Worm (Caenorhabditis elegans): Measurements from ENCODE around the gene F40F8.1.

Gene F40F8.1

ce11 chrII:11127364-11127763 is at the start of gene F40F8.1:
Gene F40F8.1 (plus strand): TSS chrII:11127664.
- TF ChIP-seq Y55F3AM.14 (GFP tag; optimal IDR thresholded peaks at IDR 0.05) = no peak
- no peak for TF ChIP-seq alr-1 (tag; optimal IDR thresholded peaks at IDR 0.05)
- no peak for TF ChIP-seq sem-4 (tag; optimal IDR thresholded peaks at IDR 0.05)
- TF ChIP-seq ztf-11 (tag; optimal IDR thresholded peaks at IDR 0.05) = no peak

ce11 chrII:11086770-11087169 is 40.7 kb upstream of the F40F8.1 start:
- TF ChIP-seq nhr-129 (tag; optimal IDR thresholded peaks at IDR 0.05) (no peak), dmd-4 (tag; optimal IDR thresholded peaks at IDR 0.05) (no peak), fos-1 (tag; optimal IDR thresholded peaks at IDR 0.05) (no peak), sem-4 (tag; optimal IDR thresholded peaks at IDR 0.05) (no peak), ceh-82 (tag; optimal IDR thresholded peaks at IDR 0.05) (no peak), Y55F3AM.14 (GFP tag; optimal IDR thresholded peaks at IDR 0.05) (no peak), sma-9 (GFP tag; optimal IDR thresholded peaks at IDR 0.05) (no peak), sma-9 (tag; optimal IDR thresholded peaks at IDR 0.05) (no peak), F13H6.1 (tag; optimal IDR thresholded peaks at IDR 0.05) (no peak), mdl-1 (tag; optimal IDR thresholded peaks at IDR 0.05) (no peak), ztf-1 (GFP tag; conservative IDR thresholded peaks at IDR 0.05) (no peak), zag-1 (tag; optimal IDR thresholded peaks at IDR 0.05) (no peak), ztf-4 (tag; optimal IDR thresholded peaks at IDR 0.05) (no peak), elt-1 (tag; optimal IDR thresholded peaks at IDR 0.05) (no peak), aly-2 (tag; optimal IDR thresholded peaks at IDR 0.05) (no peak), egl-27 (tag; optimal IDR thresholded peaks at IDR 0.05) (no peak), ceh-16 (tag; optimal IDR thresholded peaks at IDR 0.05) (no peak), nhr-23 (tag; optimal IDR thresholded peaks at IDR 0.05) (no peak)

ce11 chrII:11088137-11088536 is 39.3 kb upstream of the F40F8.1 start:
- no peak for TF ChIP-seq peb-1 (tag; optimal IDR thresholded peaks at IDR 0.05)
- no peak for TF ChIP-seq sma-3 (GFP tag; optimal IDR thresholded peaks at IDR 0.05)

ce11 chrII:11089356-11089755 is 38.1 kb upstream of the F40F8.1 start, which contains the start of gene unc-53:
Gene unc-53 (minus strand): TSS chrII:11089456.
- TF ChIP-seq mdl-1 (tag; optimal IDR thresholded peaks at IDR 0.05) (no peak), nhr-23 (tag; optimal IDR thresholded peaks at IDR 0.05) (no peak), nhr-237 (tag; optimal IDR thresholded peaks at IDR 0.05) (no peak)

- TF ChIP-seq nhr-25 (tag; optimal IDR thresholded peaks at IDR 0.05) (no peak), elt-3 (tag; optimal IDR thresholded peaks at IDR 0.05) (no peak), sem-4 (tag; optimal IDR thresholded peaks at IDR 0.05) (no peak), snpc-4 (tag; optimal IDR thresholded peaks at IDR 0.05) (no peak), lin-13 (GFP tag; optimal IDR thresholded peaks at IDR 0.05) (no peak), nhr-10 (tag; optimal IDR thresholded peaks at IDR 0.05) (no peak), sma-9 (GFP tag; optimal IDR thresholded peaks at IDR 0.05) (no peak), sma-9 (tag; optimal IDR thresholded peaks at IDR 0.05) (no peak), R02D3.7 (tag; optimal IDR thresholded peaks at IDR 0.05) (no peak), nhr-11 (tag; optimal IDR thresholded peaks at IDR 0.05) (no peak), mdl-1 (tag; optimal IDR thresholded peaks at IDR 0.05) (no peak), ztf-4 (tag; optimal IDR thresholded peaks at IDR 0.05) (no peak), sma-3 (GFP tag; optimal IDR thresholded peaks at IDR 0.05) (no peak), egl-27 (tag; optimal IDR thresholded peaks at IDR 0.05) (no peak), gmeb-1 (tag; optimal IDR thresholded peaks at IDR 0.05) (no peak)
Measured at ce11 chrII:11091577-11091976, 35.9 kb upstream of the F40F8.1 start.

- TF ChIP-seq snpc-4 (tag; optimal IDR thresholded peaks at IDR 0.05) (no peak), zag-1 (tag; optimal IDR thresholded peaks at IDR 0.05) (no peak), nhr-129 (tag; optimal IDR thresholded peaks at IDR 0.05) (no peak), ceh-16 (tag; optimal IDR thresholded peaks at IDR 0.05) (no peak), nhr-237 (tag; optimal IDR thresholded peaks at IDR 0.05) (no peak), nhr-25 (tag; optimal IDR thresholded peaks at IDR 0.05) (no peak), elt-1 (tag; optimal IDR thresholded peaks at IDR 0.05) (no peak), mbf-1 (tag; optimal IDR thresholded peaks at IDR 0.05) (no peak), ztf-4 (tag; optimal IDR thresholded peaks at IDR 0.05) (no peak), nhr-6 (tag; optimal IDR thresholded peaks at IDR 0.05) (no peak), mab-5 (tag; optimal IDR thresholded peaks at IDR 0.05) (no peak), nhr-77 (tag; optimal IDR thresholded peaks at IDR 0.05) (no peak), crh-2 (tag; optimal IDR thresholded peaks at IDR 0.05) (no peak), lin-11 (tag; optimal IDR thresholded peaks at IDR 0.05) (no peak), ztf-11 (tag; optimal IDR thresholded peaks at IDR 0.05) (no peak), C34F6.9 (tag; optimal IDR thresholded peaks at IDR 0.05) (no peak), Y55F3AM.14 (GFP tag; optimal IDR thresholded peaks at IDR 0.05) (no peak), unc-55 (GFP tag; optimal IDR thresholded peaks at IDR 0.05) (no peak)
Measured at ce11 chrII:11092413-11092812, 35.1 kb upstream of the F40F8.1 start, which contains the start of gene rpl-42. Gene rpl-42 (plus strand): TSS chrII:11092713.
